Worm (Caenorhabditis elegans) whole organism, L4/young adult: Measurements from ENCODE around the gene coa-7.

Source experiments
- W03F9.2 ChIP-seq: fragments of 150-350 bp; optimal IDR thresholded peaks from 2 replicates; lab custom pipeline; 2014; ENCODE audit warnings: missing biosample characterization, missing genetic modification characterization
- him-1 ChIP-seq: sonication (generic microtip); optimal IDR thresholded peaks from 2 replicates; lab custom pipeline; 2016; ENCODE audit warnings: missing genotype, missing genetic modification reagents, missing genetic modification characterization, missing compliant biosample characterization

ce11 chrII:11657079-11657478 is 6.1 kb upstream of the coa-7 start, which contains the start of gene nep-1:
- TF ChIP-seq W03F9.2 (tag; lab: Kevin White, UChicago) (no peak), him-1 (tag; lab: Kevin White, UChicago) (no peak)
